Fruit fly (Drosophila melanogaster) whole organism, pupa: ENCODE measurements around the gene pr.

Experiments
- CG32121 ChIP-seq: fragments of 200-800 bp; sonication (Bioruptor generic); IDR thresholded peaks from 2 replicates; pipeline ENCODE4 v1.3.6; 2022; ENCODE audit warnings: missing biosample characterization, missing genetic modification characterization
- CG4496 ChIP-seq: fragments of 200-800 bp; sonication (Bioruptor generic); IDR thresholded peaks from 3 replicates; pipeline ENCODE4 v1.3.6; 2022; ENCODE audit warnings: missing biosample characterization, missing genetic modification characterization
- CG9948 ChIP-seq: fragments of 200-800 bp; sonication (Bioruptor generic); optimal IDR thresholded peaks from 2 replicates; lab custom pipeline; 2018; ENCODE audit warnings: missing biosample characterization, mild to moderate bottlenecking, missing genetic modification characterization, moderate library complexity

DNA sequence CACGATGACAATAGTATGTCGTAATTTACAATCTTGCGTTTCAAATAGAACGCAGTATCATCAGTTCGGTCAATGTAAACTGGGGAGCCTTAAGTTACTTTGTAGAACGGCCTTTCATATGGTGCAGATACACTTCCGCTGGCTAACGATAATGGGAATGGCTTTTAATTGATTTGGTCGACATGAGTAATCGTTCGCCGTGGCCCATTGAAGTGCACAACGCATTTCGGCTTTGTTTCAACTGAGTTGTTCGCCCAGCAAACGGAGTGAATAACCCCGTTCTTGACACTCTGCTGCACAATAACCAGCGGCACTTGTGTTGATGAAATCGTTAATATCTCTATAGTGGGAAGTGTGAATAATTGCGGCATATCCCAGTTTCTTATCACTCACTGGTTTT lies 7.3 kb downstream of the pr start:
- no peak for TF ChIP-seq CG32121 (GFP tag; lab: Robert Waterston, UW)
- no peak for TF ChIP-seq CG9948 (tag; lab: Kevin White, UChicago)
- TF ChIP-seq CG4496 (GFP tag; lab: Robert Waterston, UW), result no peak
